Worm (Caenorhabditis elegans) whole organism, L1 larva: ENCODE results near the gene C16C10.9.
A peak's percentile ranks its signal among the peaks of the same experiment; 100 is the strongest.

Experiments used
- C04F5.9 ChIP-seq: sonication (generic microtip); optimal IDR thresholded peaks from 2 replicates; lab custom pipeline; 2016; ENCODE audit warnings: missing genetic modification characterization, missing compliant biosample characterization
- Y116A8C.19 ChIP-seq: sonication (generic microtip); optimal IDR thresholded peaks from 2 replicates; lab custom pipeline; 2016; ENCODE audit warnings: missing compliant biosample characterization, missing genetic modification characterization, borderline replicate concordance
- ama-1 ChIP-seq: fragments of 150-350 bp; optimal IDR thresholded peaks from 2 replicates; lab custom pipeline; 2014
- blmp-1 ChIP-seq: fragments of 150-350 bp; optimal IDR thresholded peaks from 2 replicates; lab custom pipeline; 2014; ENCODE audit warnings: missing biosample characterization, missing genetic modification characterization
- ceh-82 ChIP-seq, 3 experiments: fragments of 150-350 bp in 1 of 3; sonication (generic microtip) in 2 of 3; optimal IDR thresholded peaks; 2 replicates each; lab custom pipeline; 2014 to 2017; ENCODE audit warnings: missing biosample characterization in 3 of 3, missing genetic modification characterization in 3 of 3
- ceh-88 ChIP-seq: fragments of 200-800 bp; sonication (Bioruptor generic); IDR thresholded peaks from 2 replicates; pipeline ENCODE4 v1.3.6; 2022; ENCODE audit warnings: missing genetic modification characterization, missing compliant biosample characterization
- ces-1 ChIP-seq: fragments of 150-350 bp; optimal IDR thresholded peaks from 2 replicates; lab custom pipeline; 2014; ENCODE audit warnings: missing biosample characterization, missing genetic modification reagents, missing genetic modification characterization
- dpl-1 ChIP-seq, 3 experiments: fragments of 150-350 bp in 2 of 3; sonication (generic microtip) in 1 of 3; optimal IDR thresholded peaks; 2 replicates each; lab custom pipeline; 2014 to 2017; ENCODE audit warnings: missing biosample characterization in 3 of 3, missing genetic modification characterization in 3 of 3, missing genetic modification reagents in 3 of 3
- dsc-1 ChIP-seq: sonication (generic microtip); optimal IDR thresholded peaks from 2 replicates; lab custom pipeline; 2016; ENCODE audit warnings: mild to moderate bottlenecking, missing genetic modification characterization, missing compliant biosample characterization
- efl-1 ChIP-seq, 4 experiments: fragments of 150-350 bp; optimal IDR thresholded peaks in 3 of 4; peaks in 1 of 4; 1 replicate in 1 of 4; 2 replicates in 3 of 4; lab custom pipeline; 2014; ENCODE audit warnings: missing biosample characterization in 2 of 4, missing genetic modification characterization in 2 of 4, missing genetic modification reagents in 2 of 4
- efl-3 ChIP-seq: fragments of 200-800 bp; sonication (Bioruptor generic); optimal IDR thresholded peaks from 2 replicates; lab custom pipeline; 2018; ENCODE audit warnings: mild to moderate bottlenecking, missing genetic modification characterization, missing compliant biosample characterization
- fkh-10 ChIP-seq: sonication (generic microtip); optimal IDR thresholded peaks from 2 replicates; lab custom pipeline; 2017; ENCODE audit warnings: missing biosample characterization, missing genetic modification reagents, missing genetic modification characterization
- hlh-17 ChIP-seq: fragments of 200-800 bp; sonication (Bioruptor generic); optimal IDR thresholded peaks from 2 replicates; lab custom pipeline; 2018; ENCODE audit warnings: missing genetic modification characterization, mild to moderate bottlenecking, missing compliant biosample characterization, moderate library complexity, borderline replicate concordance
- hlh-4 ChIP-seq: sonication (generic microtip); optimal IDR thresholded peaks from 2 replicates; lab custom pipeline; 2016; ENCODE audit warnings: mild to moderate bottlenecking, missing genetic modification characterization, missing compliant biosample characterization
- lin-14 ChIP-seq: fragments of 200-800 bp; sonication (Bioruptor generic); optimal IDR thresholded peaks from 2 replicates; lab custom pipeline; 2018; ENCODE audit warnings: mild to moderate bottlenecking, missing genetic modification characterization, moderate library complexity, missing compliant biosample characterization
- lsy-2 ChIP-seq, 2 experiments: fragments of 150-350 bp; optimal IDR thresholded peaks; 2 replicates each; lab custom pipeline; 2014; ENCODE audit warnings: missing biosample characterization in 2 of 2, missing genetic modification characterization in 2 of 2
- mep-1 ChIP-seq: fragments of 150-350 bp; optimal IDR thresholded peaks from 2 replicates; lab custom pipeline; 2014; ENCODE audit warnings: missing biosample characterization, missing genetic modification characterization
- nhr-20 ChIP-seq: sonication (generic microtip); optimal IDR thresholded peaks from 2 replicates; lab custom pipeline; 2016; ENCODE audit warnings: mild to moderate bottlenecking, missing genetic modification characterization, missing compliant biosample characterization
- nhr-47 ChIP-seq: sonication (generic microtip); optimal IDR thresholded peaks from 2 replicates; lab custom pipeline; 2016; ENCODE audit warnings: mild to moderate bottlenecking, missing genetic modification characterization, moderate library complexity, missing compliant biosample characterization
- nhr-77 ChIP-seq: fragments of 150-350 bp; optimal IDR thresholded peaks from 2 replicates; lab custom pipeline; 2014; ENCODE audit warnings: missing biosample characterization, missing genetic modification characterization
- nhr-84 ChIP-seq: sonication (generic microtip); optimal IDR thresholded peaks from 2 replicates; lab custom pipeline; 2017; ENCODE audit warnings: missing biosample characterization, missing genetic modification characterization
- nhr-85 ChIP-seq: sonication (generic microtip); peaks from one replicate; lab custom pipeline; 2016; ENCODE audit warnings: missing genetic modification characterization, inconsistent platforms, missing compliant biosample characterization
- pqm-1 ChIP-seq: sonication (generic microtip); optimal IDR thresholded peaks from 3 replicates; lab custom pipeline; 2017; ENCODE audit warnings: missing biosample characterization, missing genetic modification characterization
- skn-1 ChIP-seq: fragments of 150-350 bp; optimal IDR thresholded peaks from 2 replicates; lab custom pipeline; 2014; ENCODE audit warnings: missing biosample characterization, missing genetic modification characterization
- snpc-4 ChIP-seq: fragments of 150-350 bp; optimal IDR thresholded peaks from 2 replicates; lab custom pipeline; 2014; ENCODE audit warnings: missing biosample characterization, missing genetic modification characterization
- sox-4 ChIP-seq: sonication (generic microtip); optimal IDR thresholded peaks from 2 replicates; lab custom pipeline; 2016; ENCODE audit warnings: missing genetic modification characterization, missing compliant biosample characterization
- tlp-1 ChIP-seq: fragments of 150-350 bp; optimal IDR thresholded peaks from 2 replicates; lab custom pipeline; 2014; ENCODE audit warnings: missing biosample characterization, missing genetic modification characterization
- unc-98 ChIP-seq: fragments of 200-800 bp; sonication (Bioruptor generic); IDR thresholded peaks from 2 replicates; pipeline ENCODE4 v1.3.6; 2022; ENCODE audit warnings: missing genetic modification characterization, missing compliant biosample characterization

The C16C10.9 gene

ce11 chrIII:4150919-4151318, 6.3 kb downstream of the C16C10.9 start (continued):
- TF ChIP-seq sox-4 (tag; lab: Kevin White, UChicago) (peak; percentile 29), nhr-20 (tag; lab: Kevin White, UChicago) (peak; percentile 87)

ce11 chrIII:4143170-4143569, 14.0 kb downstream of the C16C10.9 start:
- TF ChIP-seq skn-1 (tag; lab: Kevin White, UChicago) (no peak), efl-1 (optimal IDR thresholded peaks at IDR 0.05; lab: Kevin White, UChicago) (no peak), efl-1 (GFP tag; optimal IDR thresholded peaks at IDR 0.05 in 1 of 2; lab: Kevin White, UChicago) (peak in 1 of 2 experiments; percentile 15)

ce11 chrIII:4137180-4137579, 20.0 kb downstream of the C16C10.9 start:
- TF ChIP-seq ceh-88 (GFP tag; lab: Robert Waterston, UW), result no peak
- no peak for TF ChIP-seq pqm-1 (tag; lab: Kevin White, UChicago)
- TF ChIP-seq, all 84 proteins: peak for 0

ce11 chrIII:4134059-4134458, 23.1 kb downstream of the C16C10.9 start:
- TF ChIP-seq ceh-88 (GFP tag; lab: Robert Waterston, UW) (no peak), nhr-47 (tag; lab: Kevin White, UChicago) (no peak), nhr-84 (tag; lab: Kevin White, UChicago) (no peak), blmp-1 (tag; lab: Kevin White, UChicago) (no peak), unc-98 (GFP tag; lab: Robert Waterston, UW) (no peak), dsc-1 (tag; lab: Kevin White, UChicago) (no peak), nhr-77 (no peak), efl-3 (GFP tag; lab: Kevin White, UChicago) (no peak), tlp-1 (tag; lab: Kevin White, UChicago) (no peak), skn-1 (tag; lab: Kevin White, UChicago) (no peak), Y116A8C.19 (tag; lab: Kevin White, UChicago) (no peak), lsy-2 (tag; optimal IDR thresholded peaks at IDR 0.05; lab: Kevin White, UChicago) (no peak)

ce11 chrIII:4131814-4132555, 25.2 kb downstream of the C16C10.9 start:
- TF ChIP-seq lin-14 (GFP tag; lab: Kevin White, UChicago) (peak; percentile 60), snpc-4 (tag; lab: Kevin White, UChicago) (no peak), ces-1 (GFP tag; lab: Kevin White, UChicago) (peak; percentile 56), fkh-10 (GFP tag; lab: Kevin White, UChicago) (peak; percentile 72)

- no peak for TF ChIP-seq skn-1 (tag; lab: Kevin White, UChicago)
- TF ChIP-seq efl-1 (optimal IDR thresholded peaks at IDR 0.05; lab: Kevin White, UChicago), result no peak
- peak in 1 of 2 experiments; percentile 31 for TF ChIP-seq efl-1 (GFP tag; optimal IDR thresholded peaks at IDR 0.05 in 1 of 2; lab: Kevin White, UChicago)
- no peak for TF ChIP-seq ces-1 (GFP tag; lab: Kevin White, UChicago)
- no peak for TF ChIP-seq ceh-88 (GFP tag; lab: Robert Waterston, UW)
- peak; percentile 40 for TF ChIP-seq nhr-85 (tag; lab: Kevin White, UChicago)
- no peak for TF ChIP-seq lsy-2 (tag; optimal IDR thresholded peaks at IDR 0.05; lab: Kevin White, UChicago)
- TF ChIP-seq nhr-77, result no peak
- no peak for TF ChIP-seq ama-1 (lab: Kevin White, UChicago)
- TF ChIP-seq lin-14 (GFP tag; lab: Kevin White, UChicago), result peak; percentile 4
Observed at ce11 chrIII:4123900-4124299, 33.3 kb downstream of the C16C10.9 start.

ce11 chrIII:4123277-4123676, 33.9 kb downstream of the C16C10.9 start:
- TF ChIP-seq fkh-10 (GFP tag; lab: Kevin White, UChicago) (peak; percentile 48), efl-3 (GFP tag; lab: Kevin White, UChicago) (no peak), lin-14 (GFP tag; lab: Kevin White, UChicago) (peak; percentile 12), blmp-1 (tag; lab: Kevin White, UChicago) (no peak), sox-4 (tag; lab: Kevin White, UChicago) (no peak)

ce11 chrIII:4120386-4120785, 36.8 kb downstream of the C16C10.9 start:
- peak in 1 of 3 experiments; percentile 3 for TF ChIP-seq dpl-1 (GFP tag; optimal IDR thresholded peaks at IDR 0.05; lab: Kevin White, UChicago)
- TF ChIP-seq mep-1 (tag; lab: Kevin White, UChicago), result no peak
- no peak for TF ChIP-seq ceh-88 (GFP tag; lab: Robert Waterston, UW)
- TF ChIP-seq ama-1 (lab: Kevin White, UChicago), result no peak
- no peak for TF ChIP-seq hlh-4 (tag; lab: Kevin White, UChicago)
- no peak for TF ChIP-seq lin-14 (GFP tag; lab: Kevin White, UChicago)
- TF ChIP-seq nhr-84 (tag; lab: Kevin White, UChicago), result no peak
- TF ChIP-seq nhr-85 (tag; lab: Kevin White, UChicago), result peak; percentile 7
- no peak for TF ChIP-seq ceh-82 (tag; optimal IDR thresholded peaks at IDR 0.05; lab: Kevin White, UChicago)
- TF ChIP-seq efl-1 (optimal IDR thresholded peaks at IDR 0.05; lab: Kevin White, UChicago), result no peak
- peak; percentile 28 to 35 for TF ChIP-seq efl-1 (GFP tag; optimal IDR thresholded peaks at IDR 0.05 in 1 of 2; lab: Kevin White, UChicago)
- TF ChIP-seq hlh-17 (GFP tag; lab: Kevin White, UChicago), result no peak
- TF ChIP-seq C04F5.9 (tag; lab: Kevin White, UChicago), result no peak
